Fruit fly (Drosophila melanogaster) whole organism, pupa: Measurements from ENCODE around the gene KP78a.

Source experiments
- CG14655 ChIP-seq: fragments of 200-800 bp; sonication (Bioruptor generic); optimal IDR thresholded peaks from 3 replicates; lab custom pipeline; 2017; ENCODE audit warnings: mild to moderate bottlenecking, missing biosample characterization, missing genetic modification reagents, missing genetic modification characterization
- CG32121 ChIP-seq: fragments of 200-800 bp; sonication (Bioruptor generic); IDR thresholded peaks from 2 replicates; pipeline ENCODE4 v1.3.6; 2022; ENCODE audit warnings: missing biosample characterization, missing genetic modification characterization
- Pif1A ChIP-seq: fragments of 200-800 bp; sonication (Bioruptor generic); optimal IDR thresholded peaks from 3 replicates; lab custom pipeline; 2016; ENCODE audit warnings: missing biosample characterization, missing genetic modification characterization
- gl ChIP-seq: fragments of 200-800 bp; sonication (Bioruptor generic); optimal IDR thresholded peaks from 2 replicates; lab custom pipeline; 2018; ENCODE audit warnings: missing biosample characterization, mild to moderate bottlenecking, missing genetic modification characterization
- rn ChIP-seq: fragments of 200-800 bp; sonication (Bioruptor generic); IDR thresholded peaks from 2 replicates; pipeline ENCODE4 v1.3.6; 2022; ENCODE audit warnings: missing biosample characterization, missing genetic modification characterization

dm6 chr3R:11351280-11351679, 1.7 kb downstream of the KP78a start:
- TF ChIP-seq CG32121 = no peak
- no peak for TF ChIP-seq gl (tag; lab: Kevin White, UChicago)
- no peak for TF ChIP-seq CG14655 (GFP tag; lab: Kevin White, UChicago)
- TF ChIP-seq Pif1A (GFP tag; lab: Kevin White, UChicago) = no peak
- TF ChIP-seq rn (GFP tag; lab: Robert Waterston, UW) = no peak
